Fruit fly (Drosophila melanogaster) whole organism, adult: ENCODE results near the gene Targ1.

Experiments used
- CG11617 ChIP-seq: fragments of 200-800 bp; sonication (Bioruptor generic); optimal IDR thresholded peaks from 2 replicates; lab custom pipeline; 2017; ENCODE audit warnings: mild to moderate bottlenecking, missing biosample characterization, missing genetic modification reagents, missing genetic modification characterization
- CG12768 ChIP-seq: fragments of 200-800 bp; sonication (Bioruptor generic); optimal IDR thresholded peaks from 2 replicates; lab custom pipeline; 2017; ENCODE audit warnings: missing biosample characterization, missing genetic modification characterization, mild to moderate bottlenecking, moderate library complexity, missing genetic modification reagents
- CG14711 ChIP-seq: fragments of 200-800 bp; sonication (Bioruptor generic); optimal IDR thresholded peaks from 2 replicates; lab custom pipeline; 2018; ENCODE audit warnings: missing biosample characterization, mild to moderate bottlenecking, missing genetic modification characterization, moderate library complexity
- CG1620 ChIP-seq: fragments of 200-800 bp; sonication (Bioruptor generic); optimal IDR thresholded peaks from 2 replicates; lab custom pipeline; 2016; ENCODE audit warnings: missing biosample characterization, missing genetic modification characterization
- CG33017 ChIP-seq: fragments of 200-800 bp; sonication (Bioruptor generic); optimal IDR thresholded peaks from 2 replicates; lab custom pipeline; 2018; ENCODE audit warnings: missing biosample characterization, mild to moderate bottlenecking, missing genetic modification characterization, moderate library complexity
- CG5204 ChIP-seq: fragments of 200-800 bp; sonication (Bioruptor generic); optimal IDR thresholded peaks from 2 replicates; lab custom pipeline; 2016; ENCODE audit warnings: missing biosample characterization, missing genetic modification characterization
- CG7045 ChIP-seq: fragments of 200-800 bp; sonication (Bioruptor generic); optimal IDR thresholded peaks from 2 replicates; lab custom pipeline; 2017; ENCODE audit warnings: missing biosample characterization, mild to moderate bottlenecking, missing genetic modification characterization
- CG7101 ChIP-seq: fragments of 200-800 bp; sonication (Bioruptor generic); optimal IDR thresholded peaks from 2 replicates; lab custom pipeline; 2018; ENCODE audit warnings: missing biosample characterization, mild to moderate bottlenecking, missing genetic modification characterization, moderate library complexity
- Clk ChIP-seq: fragments of 200-800 bp; sonication (Bioruptor generic); optimal IDR thresholded peaks from 2 replicates; lab custom pipeline; 2017; ENCODE audit warnings: missing biosample characterization, missing genetic modification characterization
- Crg-1 ChIP-seq: fragments of 200-800 bp; sonication (Bioruptor generic); optimal IDR thresholded peaks from 2 replicates; lab custom pipeline; 2016; ENCODE audit warnings: missing biosample characterization, missing genetic modification characterization
- Hr96 ChIP-seq: fragments of 200-800 bp; sonication (Bioruptor generic); optimal IDR thresholded peaks from 2 replicates; lab custom pipeline; 2016; ENCODE audit warnings: missing biosample characterization, missing genetic modification characterization
- Mnt ChIP-seq: fragments of 200-800 bp; sonication (Bioruptor generic); optimal IDR thresholded peaks from 2 replicates; lab custom pipeline; 2016; ENCODE audit warnings: missing biosample characterization, mild to moderate bottlenecking, missing genetic modification characterization
- bab1 ChIP-seq: fragments of 200-800 bp; sonication (Bioruptor generic); optimal IDR thresholded peaks from 3 replicates; lab custom pipeline; 2019; ENCODE audit warnings: missing biosample characterization, mild to moderate bottlenecking, missing genetic modification characterization, moderate library complexity
- cic ChIP-seq: fragments of 200-800 bp; sonication (Bioruptor generic); optimal IDR thresholded peaks from 2 replicates; lab custom pipeline; 2017; ENCODE audit warnings: missing biosample characterization, mild to moderate bottlenecking, missing genetic modification characterization, moderate library complexity
- cnc ChIP-seq, 2 experiments: fragments of >200 bp; optimal IDR thresholded peaks; 2 replicates each; lab custom pipeline; 2017
- kay ChIP-seq: fragments of 200-800 bp; sonication (Bioruptor generic); peaks from one replicate; lab custom pipeline; 2016; ENCODE audit warnings: missing biosample characterization, missing genetic modification characterization, borderline replicate concordance
- ovo ChIP-seq: fragments of 200-800 bp; sonication (Bioruptor generic); optimal IDR thresholded peaks from 2 replicates; lab custom pipeline; 2016; ENCODE audit warnings: missing biosample characterization, missing genetic modification characterization
- pad ChIP-seq: fragments of 200-800 bp; sonication (Bioruptor generic); optimal IDR thresholded peaks from 3 replicates; lab custom pipeline; 2017; ENCODE audit warnings: missing biosample characterization, missing genetic modification characterization, mild to moderate bottlenecking, moderate library complexity, missing genetic modification reagents
- tj ChIP-seq: fragments of 200-800 bp; sonication (Bioruptor generic); optimal IDR thresholded peaks from 3 replicates; lab custom pipeline; 2017; ENCODE audit warnings: missing biosample characterization, mild to moderate bottlenecking, missing genetic modification characterization, moderate library complexity
- toe ChIP-seq: fragments of 200-800 bp; sonication (Bioruptor generic); optimal IDR thresholded peaks from 2 replicates; lab custom pipeline; 2016; ENCODE audit warnings: missing biosample characterization, missing genetic modification characterization

Targ1 gene

DNA sequence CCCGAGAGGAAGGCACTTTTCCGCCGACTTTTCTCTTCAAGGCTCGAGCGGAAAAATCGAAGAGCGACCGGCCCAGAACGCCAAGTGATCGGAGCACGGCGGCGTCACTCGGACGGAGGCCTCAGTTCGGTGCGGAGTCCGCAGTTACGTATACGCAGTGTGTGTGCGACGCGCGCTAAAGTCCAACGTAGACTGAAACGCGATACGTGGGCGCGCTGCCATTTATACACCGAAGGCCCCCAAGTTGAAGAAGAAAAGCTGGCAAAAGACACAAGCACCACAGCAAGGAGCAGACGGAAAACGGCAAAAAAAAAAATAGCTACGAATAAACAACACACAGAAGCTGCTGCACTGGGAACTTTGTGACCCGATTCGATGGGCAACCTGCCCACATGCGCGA lies 9.5 kb downstream of the Targ1 start, which contains the start of gene CG42337:
Gene CG42337 (minus strand): TSS at position 194 of the 400 bp plus-strand sequence.
- TF ChIP-seq toe (GFP tag; lab: Kevin White, UChicago) (peak; percentile 55), Mnt (peak; percentile 43), CG33017 (no peak), Hr96 (GFP tag; lab: Kevin White, UChicago) (peak; percentile 60), CG5204 (GFP tag; lab: Kevin White, UChicago) (peak; percentile 53), CG12768 (GFP tag; lab: Kevin White, UChicago) (peak; percentile 42), cic (GFP tag; lab: Kevin White, UChicago) (peak; percentile 55), CG11617 (GFP tag; lab: Kevin White, UChicago) (no peak)

DNA sequence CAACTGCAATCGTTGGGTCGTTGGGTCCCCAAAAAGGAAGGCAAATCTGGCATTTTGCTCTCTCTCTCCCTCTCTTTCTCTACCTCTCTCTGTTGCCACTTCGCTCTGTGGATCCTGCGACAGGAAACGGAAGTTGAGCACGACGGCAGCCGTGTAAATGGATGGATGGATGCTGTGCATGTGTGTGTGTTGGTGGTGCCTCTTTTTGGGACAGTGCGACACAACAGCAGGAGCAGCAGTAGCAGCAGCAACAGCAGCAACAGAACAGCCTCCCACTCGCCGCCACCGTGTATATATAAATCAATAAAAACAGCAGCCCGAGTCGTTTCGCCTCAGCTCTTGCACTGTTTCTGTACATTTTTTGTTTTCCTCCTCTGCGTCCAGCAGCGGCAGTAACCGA lies 10.7 kb downstream of the Targ1 start:
- TF ChIP-seq Crg-1 (no peak), Hr96 (GFP tag; lab: Kevin White, UChicago) (no peak), CG7101 (no peak)

DNA sequence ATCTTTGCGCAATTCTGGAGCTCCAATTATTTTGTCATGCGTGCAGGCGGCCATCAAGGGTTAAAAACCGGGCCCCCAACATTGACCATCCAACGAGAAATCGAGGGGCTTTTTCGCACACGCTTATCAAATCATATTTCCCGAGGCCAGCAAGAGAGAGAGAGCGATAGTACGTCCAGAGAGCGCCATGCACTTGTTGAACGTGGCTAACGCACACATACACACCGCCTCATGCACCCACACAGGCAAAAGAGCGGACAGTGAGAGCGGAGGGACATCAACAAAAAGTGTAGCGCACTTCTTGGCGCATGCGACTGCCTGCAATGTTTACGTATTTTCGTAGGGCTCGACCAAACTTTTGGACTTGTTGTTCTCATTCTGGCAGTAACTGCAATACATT lies 16.2 kb downstream of the Targ1 start:
- TF ChIP-seq bab1 (no peak), CG14711 (tag; lab: Kevin White, UChicago) (no peak), tj (GFP tag; lab: Kevin White, UChicago) (no peak), ovo (GFP tag; lab: Kevin White, UChicago) (no peak), CG33017 (no peak), Hr96 (GFP tag; lab: Kevin White, UChicago) (no peak), Crg-1 (no peak)

DNA sequence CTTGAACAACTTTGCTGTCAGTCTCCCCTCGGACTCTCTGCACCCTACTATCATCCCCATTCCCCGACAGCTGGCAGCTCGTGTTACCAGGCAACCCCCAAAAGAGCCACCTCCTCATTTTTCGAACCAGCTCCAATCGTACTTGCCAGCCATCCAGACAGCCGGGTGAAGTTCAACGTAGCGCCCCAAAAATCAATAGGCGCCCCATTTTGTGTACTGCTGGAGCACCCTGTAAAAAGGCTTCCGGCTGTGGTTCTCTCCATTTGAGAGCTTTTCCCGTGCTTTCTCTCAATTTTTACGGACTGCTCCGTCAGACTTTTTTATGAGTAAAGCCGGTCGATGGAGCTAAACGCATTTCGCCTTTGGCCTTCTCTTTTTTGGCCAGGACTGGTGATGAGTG lies 17.1 kb downstream of the Targ1 start:
- TF ChIP-seq bab1 (no peak), CG14711 (tag; lab: Kevin White, UChicago) (no peak), ovo (GFP tag; lab: Kevin White, UChicago) (no peak), CG7101 (no peak), toe (GFP tag; lab: Kevin White, UChicago) (no peak), tj (GFP tag; lab: Kevin White, UChicago) (no peak), CG7045 (GFP tag; lab: Kevin White, UChicago) (no peak), kay (GFP tag; lab: Kevin White, UChicago) (no peak), Mnt (no peak), Clk (GFP tag; lab: Kevin White, UChicago) (no peak), CG5204 (GFP tag; lab: Kevin White, UChicago) (no peak), CG11617 (GFP tag; lab: Kevin White, UChicago) (no peak), cic (GFP tag; lab: Kevin White, UChicago) (no peak), Crg-1 (no peak)

DNA sequence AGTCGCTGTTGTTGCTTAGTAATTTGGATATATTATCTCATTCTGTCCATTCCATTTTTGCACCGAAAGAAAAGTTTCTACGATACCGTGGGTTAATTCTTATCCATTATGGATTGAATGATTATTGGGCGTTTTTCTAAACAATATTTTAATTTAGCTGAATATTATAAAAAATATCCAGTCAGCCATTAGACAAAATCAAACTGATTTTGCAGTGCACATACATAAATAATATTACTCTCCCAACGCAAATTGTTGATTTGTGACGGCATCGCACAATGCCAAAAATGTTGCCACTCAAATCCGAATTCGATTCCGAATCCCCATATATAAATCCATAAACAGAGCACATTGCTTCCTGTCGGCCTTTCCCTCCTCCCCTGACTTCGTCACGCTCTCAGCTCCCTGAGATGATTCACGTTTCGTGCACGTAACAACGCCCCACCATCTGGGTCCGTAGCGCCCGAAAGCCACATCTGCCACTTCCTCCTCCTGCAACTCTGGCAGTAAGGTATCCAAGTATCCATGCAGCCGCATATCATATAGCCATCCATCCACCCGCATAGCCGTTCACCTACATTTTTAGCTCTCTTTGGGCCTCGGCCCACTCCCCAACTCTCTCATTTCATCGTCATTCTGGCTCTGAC lies 25.6 kb downstream of the Targ1 start:
- TF ChIP-seq CG14711 (tag; lab: Kevin White, UChicago), result peak; percentile 47
- no peak for TF ChIP-seq CG7101
- peak; percentile 27 for TF ChIP-seq CG33017

DNA sequence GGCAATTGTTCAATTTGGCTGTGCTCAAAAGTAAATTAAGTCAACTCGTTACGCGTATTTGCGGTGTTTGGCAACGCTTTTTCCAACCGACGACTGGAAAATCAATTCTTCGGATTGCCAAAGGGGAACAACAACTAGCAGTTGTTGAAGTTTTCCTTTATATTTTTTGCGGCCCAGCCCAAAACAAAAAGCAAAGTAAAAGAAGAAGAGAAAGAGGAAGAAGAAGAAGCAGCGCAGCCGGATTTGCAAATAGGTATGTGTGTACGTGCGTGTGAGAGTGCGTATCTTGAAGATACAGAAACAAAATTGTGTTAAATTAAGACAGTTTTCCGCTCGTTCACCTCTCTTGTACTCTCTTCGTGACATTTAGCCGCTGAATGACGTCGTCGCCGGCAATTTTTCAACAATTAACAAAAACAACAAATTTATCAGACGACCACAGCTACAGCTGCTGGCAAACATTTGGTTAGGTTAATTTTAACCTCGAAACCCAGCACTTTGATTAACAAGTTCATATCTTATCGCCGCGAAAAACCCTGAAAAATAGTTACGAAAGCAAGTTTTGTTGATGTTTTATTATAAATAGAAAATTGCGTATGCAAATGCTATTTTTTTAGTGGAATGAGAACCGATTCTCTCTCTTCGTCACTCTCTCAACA lies 26.3 kb downstream of the Targ1 start:
- TF ChIP-seq cic (GFP tag; lab: Kevin White, UChicago), result no peak
- no peak for TF ChIP-seq Hr96 (GFP tag; lab: Kevin White, UChicago)
- TF ChIP-seq CG33017, result no peak
- TF ChIP-seq Mnt, result no peak
- TF ChIP-seq bab1, result no peak
- no peak for TF ChIP-seq CG5204 (GFP tag; lab: Kevin White, UChicago)
- no peak for TF ChIP-seq tj (GFP tag; lab: Kevin White, UChicago)
- TF ChIP-seq kay (GFP tag; lab: Kevin White, UChicago), result no peak
- TF ChIP-seq CG11617 (GFP tag; lab: Kevin White, UChicago), result no peak
- no peak for TF ChIP-seq CG12768 (GFP tag; lab: Kevin White, UChicago)
- no peak for TF ChIP-seq pad (GFP tag; lab: Kevin White, UChicago)
- no peak for TF ChIP-seq CG7045 (GFP tag; lab: Kevin White, UChicago)
- TF ChIP-seq ovo (GFP tag; lab: Kevin White, UChicago), result no peak
- TF ChIP-seq CG7101, result no peak
- TF ChIP-seq Crg-1, result no peak
- TF ChIP-seq Clk (GFP tag; lab: Kevin White, UChicago), result no peak
- TF ChIP-seq toe (GFP tag; lab: Kevin White, UChicago), result no peak
- TF ChIP-seq CG1620, result no peak
- no peak for TF ChIP-seq cnc (optimal IDR thresholded peaks at IDR 0.05; lab: Kevin White, UChicago)

DNA sequence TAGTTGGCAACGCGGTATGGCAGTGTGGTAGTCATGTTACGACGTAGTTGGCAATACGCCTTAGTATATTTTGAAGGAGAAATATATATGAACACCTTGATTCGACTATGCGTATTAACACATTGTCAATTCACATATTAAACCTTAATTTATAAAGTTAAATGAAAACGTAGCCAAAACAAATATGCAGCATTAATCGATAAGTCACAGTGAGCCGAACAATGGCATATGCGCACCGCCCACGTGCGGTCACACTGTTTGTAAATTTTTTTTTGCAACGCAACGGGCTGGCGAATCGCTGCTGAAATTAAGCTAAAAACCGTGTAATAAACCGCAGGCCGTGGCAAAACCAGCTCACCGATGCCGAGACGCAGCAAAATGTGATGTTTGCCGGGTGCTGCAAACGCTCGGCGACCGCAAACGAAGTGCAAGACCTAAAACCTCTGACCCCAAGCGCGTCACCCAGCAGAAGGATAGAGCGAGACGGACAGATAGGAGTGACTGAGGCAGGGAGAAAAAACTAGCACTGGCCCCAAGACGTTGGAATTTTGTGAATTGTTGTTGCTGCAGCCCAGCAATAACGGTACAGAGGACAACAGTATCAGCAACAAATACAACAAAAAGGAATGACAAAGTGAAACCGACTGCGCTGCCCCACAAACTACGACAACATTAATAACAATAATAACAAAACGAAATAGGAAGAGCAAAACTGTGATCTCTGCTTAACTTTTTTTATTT lies 27.0 kb downstream of the Targ1 start:
- TF ChIP-seq Mnt (peak; percentile 37), CG33017 (no peak), ovo (GFP tag; lab: Kevin White, UChicago) (peak; percentile 79), tj (GFP tag; lab: Kevin White, UChicago) (peak; percentile 36), Crg-1 (no peak), CG7101 (no peak), CG5204 (GFP tag; lab: Kevin White, UChicago) (no peak), bab1 (peak; percentile 18), CG1620 (no peak), CG14711 (tag; lab: Kevin White, UChicago) (no peak), Clk (GFP tag; lab: Kevin White, UChicago) (no peak), CG7045 (GFP tag; lab: Kevin White, UChicago) (no peak)
